Worm (Caenorhabditis elegans): ENCODE measurements around the gene mlt-7.

DNA sequence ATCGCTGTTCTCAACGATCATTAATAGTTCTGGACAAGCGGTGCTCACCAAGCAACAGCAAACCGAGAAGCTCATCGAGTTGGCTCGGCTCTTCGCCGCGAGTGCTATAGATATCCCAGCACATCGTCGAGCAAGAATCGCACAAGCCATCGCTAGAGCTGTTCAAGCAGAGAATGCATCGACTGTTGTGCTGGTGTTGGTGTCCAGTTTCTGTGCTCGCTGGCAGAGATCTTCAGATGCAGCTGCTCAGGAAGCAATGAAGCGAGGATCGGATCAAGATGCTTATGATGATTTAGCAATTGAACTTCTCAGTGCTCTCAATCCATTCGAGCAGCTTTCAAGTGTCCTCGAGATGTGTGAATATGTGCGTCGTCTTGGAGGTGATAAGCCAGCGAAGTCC, 35.3 kb downstream of the mlt-7 start:
- no peak for TF ChIP-seq him-1 (tag; optimal IDR thresholded peaks at IDR 0.05)
- no peak for TF ChIP-seq W03F9.2 (tag; optimal IDR thresholded peaks at IDR 0.05)

Measured in whole organism, L4/young adult.